Worm (Caenorhabditis elegans): ENCODE results near the gene cid-1.

ce11 chrIII:5172470-5172869 lies 1.3 kb upstream of the cid-1 start, which contains the start of gene K10D2.5:
- TF ChIP-seq nhr-25 (tag; optimal IDR thresholded peaks at IDR 0.05) = peak; percentile 89
- TF ChIP-seq sea-2 (GFP tag; optimal IDR thresholded peaks at IDR 0.05) = no peak
- TF ChIP-seq aly-2 (tag; optimal IDR thresholded peaks at IDR 0.05) = no peak
- TF ChIP-seq egl-5 (tag; optimal IDR thresholded peaks at IDR 0.05) = peak; percentile 74
- peak; percentile 99 for TF ChIP-seq lin-15B (tag; optimal IDR thresholded peaks at IDR 0.05)
- peak; percentile 74 for TF ChIP-seq nhr-11 (tag; optimal IDR thresholded peaks at IDR 0.05)
- TF ChIP-seq ceh-28 (tag; optimal IDR thresholded peaks at IDR 0.05) = peak; percentile 73

Data from whole organism, L3 larva.